Worm (Caenorhabditis elegans) whole organism, late embryonic: ENCODE results near the gene K04G7.1.

Experiments used
- ceh-24 ChIP-seq: sonication (generic microtip); optimal IDR thresholded peaks from 2 replicates; lab custom pipeline; 2016; ENCODE audit warnings: mild to moderate bottlenecking, missing genetic modification characterization, missing compliant biosample characterization
- che-1 ChIP-seq: sonication (generic microtip); optimal IDR thresholded peaks from 2 replicates; lab custom pipeline; 2016; ENCODE audit warnings: mild to moderate bottlenecking, missing genetic modification characterization, missing compliant biosample characterization
- mec-3 ChIP-seq: sonication (generic microtip); optimal IDR thresholded peaks from 2 replicates; lab custom pipeline; 2016; ENCODE audit warnings: borderline replicate concordance, missing genetic modification characterization, missing compliant biosample characterization
- nfya-1 ChIP-seq: sonication (generic microtip); optimal IDR thresholded peaks from 2 replicates; lab custom pipeline; 2017; ENCODE audit warnings: missing genetic modification characterization, mild to moderate bottlenecking, missing compliant biosample characterization, antibody characterized with exemption, moderate library complexity
- nhr-11 ChIP-seq: fragments of 150-350 bp; optimal IDR thresholded peaks from 2 replicates; lab custom pipeline; 2014; ENCODE audit warnings: missing biosample characterization, missing genetic modification characterization

ce11 chrIII:7195325-7195724 lies 32.8 kb downstream of the K04G7.1 start, which contains the start of gene F37C12.18:
- no peak for TF ChIP-seq nfya-1
- TF ChIP-seq ceh-24 (tag; lab: Kevin White, UChicago): no peak
- TF ChIP-seq mec-3: no peak
- TF ChIP-seq che-1 (tag; lab: Kevin White, UChicago): no peak
- TF ChIP-seq nhr-11 (tag; lab: Kevin White, UChicago): no peak
